Worm (Caenorhabditis elegans): Measurements from ENCODE around the gene Y14H12A.1.

- no peak for TF ChIP-seq ZK546.5 (tag; optimal IDR thresholded peaks at IDR 0.05)
- no peak for TF ChIP-seq ama-1 (optimal IDR thresholded peaks at IDR 0.05)
- TF ChIP-seq lsy-2 (tag; optimal IDR thresholded peaks at IDR 0.05): no peak
- TF ChIP-seq ztf-7 (tag; optimal IDR thresholded peaks at IDR 0.05): no peak
- no peak for TF ChIP-seq nhr-11 (tag; optimal IDR thresholded peaks at IDR 0.05)
- TF ChIP-seq dmd-8 (GFP tag; IDR thresholded peaks at IDR 0.05): no peak
Measured at ce11 chrII:3954018-3954417, 39.0 kb upstream of the Y14H12A.1 start.

All from whole organism, L4 larva.